Fruit fly (Drosophila melanogaster) whole organism, adult: ENCODE measurements around the gene CG14282.

Source experiments
- CG11617 ChIP-seq: fragments of 200-800 bp; sonication (Bioruptor generic); optimal IDR thresholded peaks from 2 replicates; lab custom pipeline; 2017; ENCODE audit warnings: mild to moderate bottlenecking, missing biosample characterization, missing genetic modification reagents, missing genetic modification characterization
- CG12768 ChIP-seq: fragments of 200-800 bp; sonication (Bioruptor generic); optimal IDR thresholded peaks from 2 replicates; lab custom pipeline; 2017; ENCODE audit warnings: missing biosample characterization, missing genetic modification characterization, mild to moderate bottlenecking, moderate library complexity, missing genetic modification reagents
- CG14711 ChIP-seq: fragments of 200-800 bp; sonication (Bioruptor generic); optimal IDR thresholded peaks from 2 replicates; lab custom pipeline; 2018; ENCODE audit warnings: missing biosample characterization, mild to moderate bottlenecking, missing genetic modification characterization, moderate library complexity
- CG1620 ChIP-seq: fragments of 200-800 bp; sonication (Bioruptor generic); optimal IDR thresholded peaks from 2 replicates; lab custom pipeline; 2016; ENCODE audit warnings: missing biosample characterization, missing genetic modification characterization
- CG33017 ChIP-seq: fragments of 200-800 bp; sonication (Bioruptor generic); optimal IDR thresholded peaks from 2 replicates; lab custom pipeline; 2018; ENCODE audit warnings: missing biosample characterization, mild to moderate bottlenecking, missing genetic modification characterization, moderate library complexity
- CG5204 ChIP-seq: fragments of 200-800 bp; sonication (Bioruptor generic); optimal IDR thresholded peaks from 2 replicates; lab custom pipeline; 2016; ENCODE audit warnings: missing biosample characterization, missing genetic modification characterization
- CG7045 ChIP-seq: fragments of 200-800 bp; sonication (Bioruptor generic); optimal IDR thresholded peaks from 2 replicates; lab custom pipeline; 2017; ENCODE audit warnings: missing biosample characterization, mild to moderate bottlenecking, missing genetic modification characterization
- CG7101 ChIP-seq: fragments of 200-800 bp; sonication (Bioruptor generic); optimal IDR thresholded peaks from 2 replicates; lab custom pipeline; 2018; ENCODE audit warnings: missing biosample characterization, mild to moderate bottlenecking, missing genetic modification characterization, moderate library complexity
- Clk ChIP-seq: fragments of 200-800 bp; sonication (Bioruptor generic); optimal IDR thresholded peaks from 2 replicates; lab custom pipeline; 2017; ENCODE audit warnings: missing biosample characterization, missing genetic modification characterization
- Crg-1 ChIP-seq: fragments of 200-800 bp; sonication (Bioruptor generic); optimal IDR thresholded peaks from 2 replicates; lab custom pipeline; 2016; ENCODE audit warnings: missing biosample characterization, missing genetic modification characterization
- Hr96 ChIP-seq: fragments of 200-800 bp; sonication (Bioruptor generic); optimal IDR thresholded peaks from 2 replicates; lab custom pipeline; 2016; ENCODE audit warnings: missing biosample characterization, missing genetic modification characterization
- Mnt ChIP-seq: fragments of 200-800 bp; sonication (Bioruptor generic); optimal IDR thresholded peaks from 2 replicates; lab custom pipeline; 2016; ENCODE audit warnings: missing biosample characterization, mild to moderate bottlenecking, missing genetic modification characterization
- bab1 ChIP-seq: fragments of 200-800 bp; sonication (Bioruptor generic); optimal IDR thresholded peaks from 3 replicates; lab custom pipeline; 2019; ENCODE audit warnings: missing biosample characterization, mild to moderate bottlenecking, missing genetic modification characterization, moderate library complexity
- cic ChIP-seq: fragments of 200-800 bp; sonication (Bioruptor generic); optimal IDR thresholded peaks from 2 replicates; lab custom pipeline; 2017; ENCODE audit warnings: missing biosample characterization, mild to moderate bottlenecking, missing genetic modification characterization, moderate library complexity
- cnc ChIP-seq, 2 experiments: fragments of >200 bp; optimal IDR thresholded peaks; 2 replicates each; lab custom pipeline; 2017
- kay ChIP-seq: fragments of 200-800 bp; sonication (Bioruptor generic); peaks from one replicate; lab custom pipeline; 2016; ENCODE audit warnings: missing biosample characterization, missing genetic modification characterization, borderline replicate concordance
- ovo ChIP-seq: fragments of 200-800 bp; sonication (Bioruptor generic); optimal IDR thresholded peaks from 2 replicates; lab custom pipeline; 2016; ENCODE audit warnings: missing biosample characterization, missing genetic modification characterization
- pad ChIP-seq: fragments of 200-800 bp; sonication (Bioruptor generic); optimal IDR thresholded peaks from 3 replicates; lab custom pipeline; 2017; ENCODE audit warnings: missing biosample characterization, missing genetic modification characterization, mild to moderate bottlenecking, moderate library complexity, missing genetic modification reagents
- tj ChIP-seq: fragments of 200-800 bp; sonication (Bioruptor generic); optimal IDR thresholded peaks from 3 replicates; lab custom pipeline; 2017; ENCODE audit warnings: missing biosample characterization, mild to moderate bottlenecking, missing genetic modification characterization, moderate library complexity
- toe ChIP-seq: fragments of 200-800 bp; sonication (Bioruptor generic); optimal IDR thresholded peaks from 2 replicates; lab custom pipeline; 2016; ENCODE audit warnings: missing biosample characterization, missing genetic modification characterization

Gene CG14282

DNA sequence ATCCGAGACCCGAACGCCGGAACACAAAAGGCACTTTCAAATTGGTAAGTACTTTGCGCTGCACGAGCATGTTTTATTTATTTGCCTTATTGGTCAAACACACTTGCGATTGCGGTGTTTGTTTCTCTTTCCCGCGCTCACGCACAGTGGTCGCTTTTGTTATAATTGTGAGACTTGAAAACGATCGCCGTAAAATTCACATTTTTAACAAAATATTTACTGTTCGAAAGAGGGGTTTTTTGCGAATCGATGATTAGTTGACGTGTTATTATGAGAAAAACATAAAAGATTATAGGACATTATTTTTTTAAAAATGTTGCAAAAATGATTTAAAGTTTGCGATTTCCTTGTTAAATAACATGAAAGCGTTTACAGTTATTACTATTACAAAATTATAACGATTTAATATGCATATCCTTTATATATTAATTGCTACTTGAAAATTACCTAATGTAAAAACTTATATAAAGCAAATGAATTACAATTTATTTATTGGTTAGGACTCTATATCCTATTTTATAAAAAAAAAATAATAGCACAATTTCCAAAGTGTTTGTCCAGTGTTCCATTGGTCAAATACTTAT, 11.8 kb upstream of the CG14282 start:
- peak; percentile 26 for TF ChIP-seq kay (GFP tag; lab: Kevin White, UChicago)
- no peak for TF ChIP-seq cic
- TF ChIP-seq CG5204, result peak; percentile 21
- TF ChIP-seq CG14711 (tag; lab: Kevin White, UChicago), result no peak

DNA sequence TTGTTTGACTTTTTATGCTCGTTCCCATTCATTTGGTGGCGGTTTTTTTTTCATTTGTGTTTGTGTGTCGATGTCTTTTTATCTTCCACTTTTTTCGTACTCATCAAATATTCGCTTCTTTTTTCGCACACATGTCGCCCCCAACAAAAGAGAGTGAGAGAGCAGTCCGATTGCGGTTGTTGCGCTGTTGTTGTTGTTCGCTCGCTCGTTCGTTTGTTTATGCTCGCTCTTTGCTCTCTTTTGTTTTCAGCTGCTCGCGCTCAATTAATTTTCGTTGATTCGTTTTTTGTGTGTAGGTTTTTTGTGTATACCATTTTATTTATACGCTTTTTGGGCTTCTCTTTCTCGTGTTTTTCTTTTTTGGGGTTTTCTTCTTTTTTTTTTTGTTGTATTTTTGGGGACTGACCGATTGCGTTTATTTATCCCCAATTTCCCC, 11.2 kb upstream of the CG14282 start:
- peak; percentile 64 for TF ChIP-seq tj (GFP tag; lab: Kevin White, UChicago)
- no peak for TF ChIP-seq CG7101
- TF ChIP-seq cic, result peak; percentile 35
- TF ChIP-seq Mnt (GFP tag; lab: Kevin White, UChicago), result peak; percentile 30
- TF ChIP-seq Clk (GFP tag; lab: Kevin White, UChicago), result no peak
- TF ChIP-seq CG1620 (GFP tag; lab: Kevin White, UChicago), result no peak
- TF ChIP-seq ovo (GFP tag; lab: Kevin White, UChicago), result no peak
- no peak for TF ChIP-seq kay (GFP tag; lab: Kevin White, UChicago)
- TF ChIP-seq CG14711 (tag; lab: Kevin White, UChicago), result no peak
- TF ChIP-seq CG33017 (tag; lab: Kevin White, UChicago), result no peak
- TF ChIP-seq CG12768 (GFP tag; lab: Kevin White, UChicago), result no peak
- peak; percentile 5 for TF ChIP-seq bab1 (GFP tag; lab: Kevin White, UChicago)

DNA sequence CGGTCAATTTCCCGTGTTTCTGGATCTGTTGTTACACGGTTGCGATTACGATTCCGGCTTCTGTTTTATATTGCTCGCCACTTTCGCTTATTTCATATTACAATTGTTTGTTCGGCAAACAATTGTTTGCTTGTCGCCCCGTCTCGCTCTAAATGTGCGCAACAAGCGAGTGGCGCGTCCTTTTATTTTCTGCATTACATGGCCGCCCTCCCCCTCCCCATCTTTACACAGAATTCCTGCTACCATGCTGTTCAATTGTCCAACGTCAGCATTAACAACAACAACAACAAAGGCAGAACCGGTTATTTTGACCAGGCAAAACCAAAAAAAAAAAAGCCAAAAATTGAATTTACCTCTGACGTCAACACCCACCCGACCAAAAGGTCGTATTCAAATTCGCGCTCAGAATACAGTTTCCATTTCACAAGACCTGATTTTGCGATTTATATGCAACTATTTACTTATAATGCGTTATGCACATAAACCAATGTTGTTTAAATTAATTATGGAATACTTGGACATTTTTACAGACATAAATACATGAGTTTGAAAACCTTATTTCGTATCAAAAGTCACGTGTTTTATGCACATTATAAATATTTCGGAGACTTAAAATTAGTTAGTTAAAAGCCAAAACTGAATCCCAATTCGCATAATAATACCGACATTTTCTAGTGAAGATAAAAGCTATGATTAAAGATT, 10.6 kb upstream of the CG14282 start:
- TF ChIP-seq CG14711 (tag; lab: Kevin White, UChicago) (no peak), CG12768 (GFP tag; lab: Kevin White, UChicago) (no peak), pad (GFP tag; lab: Kevin White, UChicago) (no peak), cnc (optimal IDR thresholded peaks at IDR 0.05; lab: Kevin White, UChicago) (no peak), tj (GFP tag; lab: Kevin White, UChicago) (peak; percentile 79), Clk (GFP tag; lab: Kevin White, UChicago) (no peak)

DNA sequence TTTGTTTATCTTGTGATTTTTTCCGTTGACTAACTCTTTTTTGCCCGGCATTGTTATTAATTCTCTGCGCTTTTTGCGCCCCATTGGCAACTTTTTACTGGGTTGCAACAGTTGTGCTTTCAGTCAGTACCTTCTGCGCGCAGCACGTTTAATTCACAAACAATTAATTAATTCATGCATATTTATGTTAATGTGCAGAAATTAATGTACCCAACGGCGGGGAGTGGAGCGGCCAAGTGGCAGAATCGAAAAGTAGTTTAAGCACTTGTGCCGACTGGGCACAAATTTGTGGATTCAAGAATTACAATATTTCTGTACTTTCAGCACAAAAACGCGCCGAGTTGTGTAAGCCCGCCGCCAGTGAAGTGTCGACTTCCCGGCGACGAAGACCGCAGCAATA, 9.3 kb upstream of the CG14282 start:
- no peak for TF ChIP-seq Mnt (GFP tag; lab: Kevin White, UChicago)
- TF ChIP-seq cic, result no peak
- TF ChIP-seq tj (GFP tag; lab: Kevin White, UChicago), result peak; percentile 100
- no peak for TF ChIP-seq CG11617 (GFP tag; lab: Kevin White, UChicago)
- no peak for TF ChIP-seq toe (GFP tag; lab: Kevin White, UChicago)
- no peak for TF ChIP-seq CG33017 (tag; lab: Kevin White, UChicago)
- TF ChIP-seq kay (GFP tag; lab: Kevin White, UChicago), result no peak
- TF ChIP-seq CG14711 (tag; lab: Kevin White, UChicago), result peak; percentile 31

DNA sequence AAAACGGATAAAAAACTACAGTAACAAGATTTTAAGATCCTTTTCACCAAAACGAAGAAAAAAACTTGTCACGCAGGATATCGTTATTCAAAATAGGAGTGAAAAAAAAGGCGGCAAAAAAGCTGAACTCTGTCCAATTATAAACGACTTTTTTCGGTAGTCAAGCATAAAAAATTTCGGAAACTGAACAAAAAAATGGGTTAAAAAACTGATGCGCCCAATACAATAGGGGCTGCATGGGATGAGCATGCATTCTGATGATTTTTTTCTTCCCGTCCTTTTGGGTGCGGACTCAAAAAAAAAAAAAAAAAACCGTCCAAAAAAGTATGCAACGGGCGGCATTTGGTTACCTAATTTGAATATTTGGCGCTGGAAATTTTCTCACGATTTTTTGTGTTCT, 2.3 kb upstream of the CG14282 start:
- TF ChIP-seq CG33017 (tag; lab: Kevin White, UChicago), result no peak
- TF ChIP-seq cic, result no peak
- TF ChIP-seq pad (GFP tag; lab: Kevin White, UChicago), result no peak
- TF ChIP-seq CG12768 (GFP tag; lab: Kevin White, UChicago), result no peak
- TF ChIP-seq CG7101, result no peak
- no peak for TF ChIP-seq CG5204
- TF ChIP-seq CG1620 (GFP tag; lab: Kevin White, UChicago), result no peak
- TF ChIP-seq cnc (optimal IDR thresholded peaks at IDR 0.05; lab: Kevin White, UChicago), result no peak
- no peak for TF ChIP-seq bab1 (GFP tag; lab: Kevin White, UChicago)
- no peak for TF ChIP-seq kay (GFP tag; lab: Kevin White, UChicago)
- TF ChIP-seq Clk (GFP tag; lab: Kevin White, UChicago), result no peak
- no peak for TF ChIP-seq tj (GFP tag; lab: Kevin White, UChicago)
- TF ChIP-seq CG11617 (GFP tag; lab: Kevin White, UChicago), result no peak
- TF ChIP-seq toe (GFP tag; lab: Kevin White, UChicago), result no peak
- no peak for TF ChIP-seq ovo (GFP tag; lab: Kevin White, UChicago)
- TF ChIP-seq Crg-1 (GFP tag; lab: Kevin White, UChicago), result no peak
- no peak for TF ChIP-seq Mnt (GFP tag; lab: Kevin White, UChicago)
- TF ChIP-seq CG7045 (GFP tag; lab: Kevin White, UChicago), result no peak

DNA sequence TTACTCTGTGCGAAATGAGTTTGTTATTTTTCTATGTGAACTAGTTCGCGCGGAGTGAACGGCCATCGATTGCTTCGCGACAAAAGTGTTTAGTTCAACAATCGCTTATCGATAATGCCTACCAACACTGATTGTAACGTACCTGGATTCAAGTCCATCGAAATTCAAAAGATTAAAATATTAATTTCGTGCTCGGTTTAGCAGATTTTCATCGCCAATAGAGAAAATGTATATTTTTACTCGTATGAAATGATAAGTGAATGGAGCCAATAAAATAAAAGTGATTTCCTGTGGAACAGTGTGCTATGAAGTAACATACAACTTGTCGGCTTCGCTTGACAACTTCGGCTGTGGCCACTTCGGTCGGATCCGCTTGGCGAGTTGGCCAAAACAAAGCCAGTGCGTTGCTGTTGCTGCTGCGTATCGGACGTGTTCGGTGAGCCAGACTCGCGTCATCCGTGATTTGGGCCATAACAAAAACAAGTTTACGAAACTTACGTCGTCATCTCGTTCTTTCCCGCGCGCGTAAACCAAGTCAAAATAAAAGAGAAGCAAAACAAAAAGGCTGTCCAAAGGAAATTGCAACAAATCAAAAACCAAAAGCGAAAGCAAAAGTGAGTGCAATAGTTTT, 3.6 kb downstream of the CG14282 start, which contains the start of the genes CG5555 and myd:
TSS of gene CG5555 (minus strand) at position 276 of the 631 bp plus-strand sequence.
TSS of gene myd (plus strand) at position 397 of the 631 bp plus-strand sequence.
- TF ChIP-seq cic, result no peak
- TF ChIP-seq Crg-1 (GFP tag; lab: Kevin White, UChicago), result peak; percentile 41
- peak; percentile 20 for TF ChIP-seq Hr96 (GFP tag; lab: Kevin White, UChicago)
- TF ChIP-seq Mnt (GFP tag; lab: Kevin White, UChicago), result no peak
- TF ChIP-seq kay (GFP tag; lab: Kevin White, UChicago), result peak; percentile 53
- peak; percentile 82 for TF ChIP-seq tj (GFP tag; lab: Kevin White, UChicago)
- no peak for TF ChIP-seq CG1620 (GFP tag; lab: Kevin White, UChicago)
- TF ChIP-seq bab1 (GFP tag; lab: Kevin White, UChicago), result peak; percentile 24
- peak; percentile 16 for TF ChIP-seq CG7101
- TF ChIP-seq ovo (GFP tag; lab: Kevin White, UChicago), result no peak
- TF ChIP-seq CG12768 (GFP tag; lab: Kevin White, UChicago), result no peak
